Worm (Caenorhabditis elegans) whole organism, L1 larva: ENCODE data around the gene srab-21.

Experiments
- C16A3.4 ChIP-seq: fragments of 150-350 bp; optimal IDR thresholded peaks from 2 replicates; lab custom pipeline; 2014; ENCODE audit warnings: missing biosample characterization, missing genetic modification characterization
- C34B4.2 ChIP-seq: sonication (generic microtip); optimal IDR thresholded peaks from 2 replicates; lab custom pipeline; 2017; ENCODE audit warnings: mild to moderate bottlenecking, missing genetic modification characterization, missing compliant biosample characterization
- ceh-90 ChIP-seq: sonication (generic microtip); optimal IDR thresholded peaks from 2 replicates; lab custom pipeline; 2016; ENCODE audit warnings: missing genetic modification characterization, missing compliant biosample characterization
- ces-1 ChIP-seq: fragments of 150-350 bp; optimal IDR thresholded peaks from 2 replicates; lab custom pipeline; 2014; ENCODE audit warnings: missing biosample characterization, missing genetic modification reagents, missing genetic modification characterization
- dpl-1 ChIP-seq, 3 experiments: fragments of 150-350 bp in 2 of 3; sonication (generic microtip) in 1 of 3; optimal IDR thresholded peaks; 2 replicates each; lab custom pipeline; 2014 to 2017; ENCODE audit warnings: missing biosample characterization in 3 of 3, missing genetic modification characterization in 3 of 3, missing genetic modification reagents in 3 of 3
- dsc-1 ChIP-seq: sonication (generic microtip); optimal IDR thresholded peaks from 2 replicates; lab custom pipeline; 2016; ENCODE audit warnings: mild to moderate bottlenecking, missing genetic modification characterization, missing compliant biosample characterization
- efl-1 ChIP-seq, 4 experiments: fragments of 150-350 bp; optimal IDR thresholded peaks in 3 of 4; peaks in 1 of 4; 1 replicate in 1 of 4; 2 replicates in 3 of 4; lab custom pipeline; 2014; ENCODE audit warnings: missing biosample characterization in 2 of 4, missing genetic modification characterization in 2 of 4, missing genetic modification reagents in 2 of 4
- egl-27 ChIP-seq, 2 experiments: fragments of 150-350 bp in 1 of 2; sonication (generic microtip); optimal IDR thresholded peaks; 3 replicates each; lab custom pipeline; 2017 to 2018; ENCODE audit warnings: missing biosample characterization in 2 of 2, missing genetic modification characterization in 2 of 2, missing genetic modification reagents in 2 of 2
- elt-2 ChIP-seq: sonication (generic microtip); optimal IDR thresholded peaks from 2 replicates; lab custom pipeline; 2016; ENCODE audit warnings: missing genetic modification characterization, mild to moderate bottlenecking, inconsistent platforms, missing compliant biosample characterization, missing genetic modification reagents
- elt-3 ChIP-seq, 6 experiments: fragments of 150-350 bp in 1 of 6; sonication (generic microtip); optimal IDR thresholded peaks; 2 replicates each; lab custom pipeline; 2017 to 2018; ENCODE audit warnings: missing biosample characterization in 6 of 6, missing genetic modification characterization in 6 of 6, inconsistent platforms in 1 of 6
- ets-5 ChIP-seq: fragments of 200-800 bp; sonication (Bioruptor generic); IDR thresholded peaks from 2 replicates; pipeline ENCODE4 v1.3.6; 2022; ENCODE audit warnings: missing genetic modification characterization, missing compliant biosample characterization
- fkh-10 ChIP-seq: sonication (generic microtip); optimal IDR thresholded peaks from 2 replicates; lab custom pipeline; 2017; ENCODE audit warnings: missing biosample characterization, missing genetic modification reagents, missing genetic modification characterization
- fkh-4 ChIP-seq: sonication (generic microtip); optimal IDR thresholded peaks from 2 replicates; lab custom pipeline; 2016; ENCODE audit warnings: missing compliant biosample characterization, missing genetic modification characterization, borderline replicate concordance
- hlh-4 ChIP-seq: sonication (generic microtip); optimal IDR thresholded peaks from 2 replicates; lab custom pipeline; 2016; ENCODE audit warnings: mild to moderate bottlenecking, missing genetic modification characterization, missing compliant biosample characterization
- hpl-2 ChIP-seq: fragments of 150-350 bp; optimal IDR thresholded peaks from 2 replicates; lab custom pipeline; 2014; ENCODE audit warnings: missing biosample characterization, missing genetic modification reagents, missing genetic modification characterization
- lin-14 ChIP-seq: fragments of 200-800 bp; sonication (Bioruptor generic); optimal IDR thresholded peaks from 2 replicates; lab custom pipeline; 2018; ENCODE audit warnings: mild to moderate bottlenecking, missing genetic modification characterization, moderate library complexity, missing compliant biosample characterization
- lin-39 ChIP-seq: fragments of 150-350 bp; optimal IDR thresholded peaks from 2 replicates; lab custom pipeline; 2014; ENCODE audit warnings: missing biosample characterization, missing genetic modification reagents, missing genetic modification characterization
- lir-3 ChIP-seq: sonication (generic microtip); optimal IDR thresholded peaks from 2 replicates; lab custom pipeline; 2016; ENCODE audit warnings: mild to moderate bottlenecking, missing genetic modification characterization, moderate library complexity, missing compliant biosample characterization; ENCODE audit not compliant: poor library complexity
- lsy-2 ChIP-seq, 2 experiments: fragments of 150-350 bp; optimal IDR thresholded peaks; 2 replicates each; lab custom pipeline; 2014; ENCODE audit warnings: missing biosample characterization in 2 of 2, missing genetic modification characterization in 2 of 2
- nhr-11 ChIP-seq: fragments of 150-350 bp; optimal IDR thresholded peaks from 2 replicates; lab custom pipeline; 2014; ENCODE audit warnings: missing biosample characterization, missing genetic modification characterization
- nhr-12 ChIP-seq: sonication (generic microtip); optimal IDR thresholded peaks from 2 replicates; lab custom pipeline; 2017; ENCODE audit warnings: missing biosample characterization, missing genetic modification characterization
- nhr-47 ChIP-seq: sonication (generic microtip); optimal IDR thresholded peaks from 2 replicates; lab custom pipeline; 2016; ENCODE audit warnings: mild to moderate bottlenecking, missing genetic modification characterization, moderate library complexity, missing compliant biosample characterization
- nhr-76 ChIP-seq: sonication (generic microtip); optimal IDR thresholded peaks from 2 replicates; lab custom pipeline; 2017; ENCODE audit warnings: missing biosample characterization, missing genetic modification characterization
- nhr-84 ChIP-seq: sonication (generic microtip); optimal IDR thresholded peaks from 2 replicates; lab custom pipeline; 2017; ENCODE audit warnings: missing biosample characterization, missing genetic modification characterization
- pag-3 ChIP-seq: sonication (generic microtip); optimal IDR thresholded peaks from 2 replicates; lab custom pipeline; 2017; ENCODE audit warnings: missing genetic modification characterization, mild to moderate bottlenecking, missing compliant biosample characterization, antibody characterized with exemption, borderline replicate concordance; ENCODE audit not compliant: insufficient read depth
- skn-1 ChIP-seq: fragments of 150-350 bp; optimal IDR thresholded peaks from 2 replicates; lab custom pipeline; 2014; ENCODE audit warnings: missing biosample characterization, missing genetic modification characterization
- snpc-4 ChIP-seq: fragments of 150-350 bp; optimal IDR thresholded peaks from 2 replicates; lab custom pipeline; 2014; ENCODE audit warnings: missing biosample characterization, missing genetic modification characterization
- snu-23 ChIP-seq: sonication (generic microtip); optimal IDR thresholded peaks from 2 replicates; lab custom pipeline; 2016; ENCODE audit warnings: missing genetic modification characterization, missing compliant biosample characterization
- sox-4 ChIP-seq: sonication (generic microtip); optimal IDR thresholded peaks from 2 replicates; lab custom pipeline; 2016; ENCODE audit warnings: missing genetic modification characterization, missing compliant biosample characterization
- sup-37 ChIP-seq: fragments of 200-800 bp; sonication (Bioruptor generic); optimal IDR thresholded peaks from 2 replicates; lab custom pipeline; 2018; ENCODE audit warnings: mild to moderate bottlenecking, missing genetic modification characterization, missing compliant biosample characterization
- tbx-2 ChIP-seq: sonication (generic microtip); optimal IDR thresholded peaks from 2 replicates; lab custom pipeline; 2016; ENCODE audit warnings: missing genetic modification characterization, missing compliant biosample characterization
- unc-86 ChIP-seq: sonication (generic microtip); optimal IDR thresholded peaks from 2 replicates; lab custom pipeline; 2016; ENCODE audit warnings: missing genetic modification characterization, missing compliant biosample characterization
- vab-15 ChIP-seq: sonication (generic microtip); optimal IDR thresholded peaks from 2 replicates; lab custom pipeline; 2017; ENCODE audit warnings: missing genotype, mild to moderate bottlenecking, missing genetic modification characterization, missing compliant biosample characterization

Gene srab-21

DNA sequence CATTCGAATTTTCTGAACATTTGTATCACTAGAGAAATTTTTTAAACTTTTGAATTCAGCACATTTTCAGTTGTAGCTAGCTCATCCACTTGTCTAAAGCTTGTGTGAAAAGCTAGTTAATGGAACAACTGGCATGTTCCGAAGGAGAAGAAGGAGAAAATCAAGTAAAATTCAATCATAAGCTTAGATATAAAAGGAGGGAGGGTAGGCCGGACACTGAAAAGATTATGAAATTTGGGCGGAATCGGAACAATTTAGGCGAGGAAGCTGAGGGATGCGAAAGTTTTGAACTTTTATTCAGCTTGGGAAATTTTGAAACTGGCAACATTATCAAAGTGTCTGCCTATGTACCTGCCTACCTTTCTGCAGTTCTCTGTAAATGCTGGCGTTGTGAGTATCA, 28.2 kb upstream of the srab-21 start:
- TF ChIP-seq nhr-84 (tag; lab: Kevin White, UChicago) (no peak), fkh-10 (GFP tag; lab: Kevin White, UChicago) (peak; percentile 37)
- TF ChIP-seq, all 84 proteins: peak for 1

DNA sequence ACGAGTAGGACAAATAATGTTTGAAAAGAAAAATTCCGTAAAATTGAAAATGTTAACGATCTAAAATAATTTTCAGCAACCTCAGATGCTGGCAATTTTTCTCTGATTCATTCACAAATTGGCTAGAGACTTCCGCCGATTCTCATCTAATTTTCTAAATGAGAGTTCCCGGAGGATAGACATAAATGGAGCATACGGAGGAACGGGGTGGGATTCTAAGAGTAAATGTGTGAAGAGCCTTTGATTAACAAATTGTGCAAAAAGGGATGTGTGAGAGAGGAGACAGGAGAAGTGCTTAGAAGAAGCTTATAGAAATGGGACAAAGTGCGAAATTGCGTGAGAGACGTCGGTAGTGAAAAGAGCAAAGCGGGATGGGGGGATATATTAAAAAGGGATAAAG, 27.4 kb upstream of the srab-21 start:
- TF ChIP-seq lin-14 (GFP tag; lab: Kevin White, UChicago): peak; percentile 1
- TF ChIP-seq unc-86: no peak
- no peak for TF ChIP-seq ets-5 (GFP tag; lab: Robert Waterston, UW)
- TF ChIP-seq fkh-4: no peak
- no peak for TF ChIP-seq sup-37 (GFP tag; lab: Kevin White, UChicago)
- no peak for TF ChIP-seq nhr-11
- TF ChIP-seq, all 84 proteins: peak for 1

DNA sequence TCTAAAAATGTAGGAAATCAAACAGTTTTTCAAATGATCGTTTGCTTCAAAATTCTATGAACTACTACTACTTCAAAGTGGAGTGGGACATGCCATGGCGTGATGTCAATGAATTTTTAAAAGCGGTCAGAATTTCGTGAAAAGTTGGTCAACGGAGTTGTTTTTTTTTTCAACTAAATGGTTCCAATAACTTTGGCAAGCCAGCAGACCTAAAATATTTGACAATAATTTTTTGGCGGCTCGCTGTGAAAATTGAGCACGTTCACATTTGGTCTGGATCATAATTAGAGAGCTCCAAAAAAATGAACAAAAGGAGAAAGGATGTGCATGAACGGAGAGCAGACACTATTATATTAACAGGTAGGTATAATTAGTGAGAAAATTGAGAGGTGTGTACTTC, 26.1 kb upstream of the srab-21 start:
- TF ChIP-seq elt-2 (tag; lab: Kevin White, UChicago) (no peak), hlh-4 (tag; lab: Kevin White, UChicago) (no peak), unc-86 (no peak), hpl-2 (GFP tag; lab: Kevin White, UChicago) (no peak), C34B4.2 (no peak), vab-15 (no peak)

DNA sequence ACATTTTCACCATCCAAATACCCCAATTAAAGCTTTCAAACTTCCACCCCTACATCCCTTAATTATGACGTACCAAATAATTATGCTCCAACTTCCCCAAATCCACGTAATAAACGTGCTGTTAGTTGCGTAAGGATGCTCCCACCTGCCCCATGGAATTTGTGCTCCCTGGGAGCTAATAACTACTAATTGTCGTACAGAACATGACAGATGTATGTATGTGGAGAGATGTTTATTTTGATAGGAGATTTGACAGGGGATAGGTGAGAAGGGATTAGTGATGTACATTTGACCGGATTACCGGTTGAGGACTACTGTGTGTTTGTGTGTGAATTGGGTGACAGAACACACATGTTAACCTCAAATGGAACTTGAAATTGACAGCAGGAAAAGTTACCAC, 25.6 kb upstream of the srab-21 start:
- TF ChIP-seq snu-23 (no peak), egl-27 (tag; optimal IDR thresholded peaks at IDR 0.05; lab: Kevin White, UChicago) (no peak), lir-3 (no peak), C16A3.4 (no peak), sox-4 (tag; lab: Kevin White, UChicago) (no peak), nhr-12 (tag; lab: Kevin White, UChicago) (no peak), ceh-90 (tag; lab: Kevin White, UChicago) (no peak), dpl-1 (GFP tag; optimal IDR thresholded peaks at IDR 0.05; lab: Kevin White, UChicago) (no peak), ces-1 (GFP tag; lab: Kevin White, UChicago) (no peak), dsc-1 (tag; lab: Kevin White, UChicago) (no peak), lsy-2 (tag; optimal IDR thresholded peaks at IDR 0.05; lab: Kevin White, UChicago) (no peak), skn-1 (tag; lab: Kevin White, UChicago) (no peak), snpc-4 (tag; lab: Kevin White, UChicago) (no peak), lin-39 (tag; lab: Kevin White, UChicago) (no peak), elt-3 (tag; optimal IDR thresholded peaks at IDR 0.05; lab: Kevin White, UChicago) (no peak), pag-3 (tag; lab: Kevin White, UChicago) (no peak)

DNA sequence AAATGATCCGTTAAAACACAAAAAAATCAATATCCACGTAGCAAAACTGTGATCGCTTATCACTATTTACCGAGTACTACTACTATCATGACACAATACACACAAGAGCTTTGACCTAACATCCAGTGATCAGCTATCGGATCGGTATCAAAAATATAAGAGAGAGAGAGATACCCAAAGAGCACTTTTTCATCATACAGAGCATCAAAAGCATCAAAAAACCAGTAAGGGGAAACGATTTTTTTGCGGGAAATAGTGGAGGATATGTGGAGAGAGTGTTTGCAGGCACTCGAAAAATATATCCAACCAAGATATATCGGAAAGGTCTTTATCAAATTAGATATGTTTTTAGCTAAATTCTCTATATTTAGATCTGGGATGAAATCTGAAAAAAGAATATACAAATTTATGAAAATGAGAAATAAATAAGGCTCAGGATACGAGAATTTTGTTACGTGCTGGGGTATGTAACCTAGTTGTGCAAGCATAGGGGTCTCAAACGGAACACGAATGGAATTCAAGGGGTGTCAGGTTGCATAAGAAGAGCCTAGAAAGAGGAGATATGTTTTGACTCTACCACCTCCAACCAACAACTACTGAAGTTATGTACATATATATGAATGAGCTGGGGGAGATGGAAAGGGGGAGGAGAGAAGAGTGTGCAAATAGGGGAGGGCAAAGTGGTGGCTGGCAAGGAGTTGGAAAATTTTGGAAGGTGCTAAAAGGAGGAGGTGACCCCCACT, 21.0 kb upstream of the srab-21 start:
- TF ChIP-seq tbx-2 (tag; lab: Kevin White, UChicago) (no peak), nhr-76 (tag; lab: Kevin White, UChicago) (no peak), efl-1 (optimal IDR thresholded peaks at IDR 0.05; lab: Kevin White, UChicago) (no peak), efl-1 (GFP tag; optimal IDR thresholded peaks at IDR 0.05 in 1 of 2; lab: Kevin White, UChicago) (peak in 1 of 2 experiments; percentile 83), nhr-47 (tag; lab: Kevin White, UChicago) (no peak)
